Fruit fly (Drosophila melanogaster) whole organism, embryonic: ENCODE data around the gene CG8673.

Source experiments
- Atf6 ChIP-seq: fragments of 200-800 bp; sonication (Bioruptor generic); IDR thresholded peaks from 2 replicates; pipeline ENCODE4 v1.3.6; 2022; ENCODE audit warnings: missing biosample characterization, missing genetic modification characterization
- Awh ChIP-seq: fragments of 200-800 bp; sonication (Bioruptor generic); IDR thresholded peaks from 2 replicates; pipeline ENCODE4, ENCODE4 v1.3.6; 2022; ENCODE audit warnings: missing biosample characterization, missing genetic modification characterization
- CG12236 ChIP-seq: fragments of 200-800 bp; sonication (Bioruptor generic); optimal IDR thresholded peaks from 2 replicates; lab custom pipeline; 2016; ENCODE audit warnings: missing biosample characterization, missing genetic modification characterization
- CG12299 ChIP-seq: fragments of 200-800 bp; sonication (Bioruptor generic); optimal IDR thresholded peaks from 2 replicates; lab custom pipeline; 2018; ENCODE audit warnings: missing biosample characterization, mild to moderate bottlenecking, missing genetic modification characterization
- CG13123 ChIP-seq: fragments of 200-800 bp; sonication (Bioruptor generic); optimal IDR thresholded peaks from 2 replicates; lab custom pipeline; 2016; ENCODE audit warnings: missing biosample characterization, missing genetic modification characterization
- CG14050 ChIP-seq: fragments of 200-800 bp; sonication (Bioruptor generic); IDR thresholded peaks from 3 replicates; pipeline ENCODE4 v1.3.6; 2022; ENCODE audit warnings: missing biosample characterization, missing genetic modification characterization
- CG16863 ChIP-seq: fragments of 200-800 bp; sonication (Bioruptor generic); optimal IDR thresholded peaks from 3 replicates; lab custom pipeline; 2016; ENCODE audit warnings: missing biosample characterization, missing genetic modification characterization
- CG17802 ChIP-seq: fragments of 200-800 bp; sonication (Bioruptor generic); optimal IDR thresholded peaks from 2 replicates; lab custom pipeline; 2018; ENCODE audit warnings: missing biosample characterization, mild to moderate bottlenecking, missing genetic modification characterization, moderate library complexity
- CG17912 ChIP-seq: fragments of 200-800 bp; sonication (Bioruptor generic); optimal IDR thresholded peaks from 2 replicates; lab custom pipeline; 2018; ENCODE audit warnings: missing biosample characterization, mild to moderate bottlenecking, missing genetic modification characterization
- CG1792 ChIP-seq: fragments of 200-800 bp; sonication (Bioruptor generic); optimal IDR thresholded peaks from 2 replicates; lab custom pipeline; 2016; ENCODE audit warnings: missing biosample characterization, missing genetic modification characterization
- CG18011 ChIP-seq: fragments of 200-800 bp; sonication (Bioruptor generic); optimal IDR thresholded peaks from 2 replicates; lab custom pipeline; 2017; ENCODE audit warnings: missing biosample characterization, missing genetic modification characterization, mild to moderate bottlenecking, moderate library complexity, missing genotype
- CG2129 ChIP-seq: fragments of 200-800 bp; sonication (Bioruptor generic); IDR thresholded peaks from 2 replicates; pipeline ENCODE4 v1.3.6; 2022; ENCODE audit warnings: missing biosample characterization, missing genetic modification characterization; ENCODE audit not compliant: partially characterized antibody
- CG30431 ChIP-seq: fragments of 200-800 bp; sonication (Bioruptor generic); optimal IDR thresholded peaks from 2 replicates; lab custom pipeline; 2017; ENCODE audit warnings: missing biosample characterization, missing genetic modification characterization
- CG31441 ChIP-seq: fragments of 200-800 bp; sonication (Bioruptor generic); IDR thresholded peaks from 2 replicates; pipeline ENCODE4 v1.3.6; 2022; ENCODE audit warnings: missing biosample characterization, missing genetic modification characterization
- CG34224 ChIP-seq: fragments of 200-800 bp; sonication (Bioruptor generic); IDR thresholded peaks from 3 replicates; pipeline ENCODE4 v1.3.6; 2022; ENCODE audit warnings: missing biosample characterization, missing genetic modification characterization; ENCODE audit not compliant: partially characterized antibody
- CG6175 ChIP-seq: fragments of 200-800 bp; sonication (Bioruptor generic); IDR thresholded peaks from 3 replicates; pipeline ENCODE4 v1.3.6; 2022; ENCODE audit warnings: missing biosample characterization, missing genetic modification characterization
- CG6689 ChIP-seq: fragments of 200-800 bp; sonication (Bioruptor generic); IDR thresholded peaks from 2 replicates; pipeline ENCODE4 v1.3.6; 2022; ENCODE audit warnings: missing biosample characterization, missing genetic modification characterization
- CG7745 ChIP-seq: fragments of 200-800 bp; sonication (Bioruptor generic); optimal IDR thresholded peaks from 2 replicates; lab custom pipeline; 2018; ENCODE audit warnings: missing biosample characterization, mild to moderate bottlenecking, missing genetic modification characterization, moderate library complexity
- CG7928 ChIP-seq: fragments of 200-800 bp; sonication (Bioruptor generic); optimal IDR thresholded peaks from 2 replicates; lab custom pipeline; 2017; ENCODE audit warnings: missing biosample characterization, mild to moderate bottlenecking, missing genetic modification characterization
- CG8089 ChIP-seq: fragments of 200-800 bp; sonication (Bioruptor generic); optimal IDR thresholded peaks from 3 replicates; lab custom pipeline; 2016; ENCODE audit warnings: missing biosample characterization, missing genetic modification characterization
- CG9797 ChIP-seq: fragments of 200-800 bp; sonication (Bioruptor generic); optimal IDR thresholded peaks from 3 replicates; lab custom pipeline; 2018; ENCODE audit warnings: missing biosample characterization, mild to moderate bottlenecking, missing genetic modification characterization
- CoRest ChIP-seq: fragments of 200-800 bp; sonication (Bioruptor generic); optimal IDR thresholded peaks from 3 replicates; lab custom pipeline; 2018; ENCODE audit warnings: missing biosample characterization, mild to moderate bottlenecking, missing genetic modification characterization, moderate library complexity
- Eip74EF ChIP-seq, 2 experiments: fragments of 200-800 bp in 1 of 2; fragments of >200 bp in 1 of 2; sonication (Bioruptor generic) in 1 of 2; optimal IDR thresholded peaks; 2 replicates each; lab custom pipeline; 2017 to 2019; ENCODE audit warnings: missing biosample characterization in 2 of 2, missing genetic modification characterization in 2 of 2, mild to moderate bottlenecking in 1 of 2, moderate library complexity in 1 of 2
- H15 ChIP-seq: fragments of 200-800 bp; sonication (Bioruptor generic); IDR thresholded peaks from 3 replicates; pipeline ENCODE4 v1.3.6; 2022; ENCODE audit warnings: missing biosample characterization, missing genetic modification characterization
- HLH54F ChIP-seq: fragments of 200-800 bp; sonication (Bioruptor generic); optimal IDR thresholded peaks from 3 replicates; lab custom pipeline; 2016; ENCODE audit warnings: missing biosample characterization, missing genetic modification characterization
- Hmx ChIP-seq: fragments of 200-800 bp; sonication (Bioruptor generic); optimal IDR thresholded peaks from 2 replicates; lab custom pipeline; 2016; ENCODE audit warnings: missing biosample characterization, missing genetic modification characterization
- Lim3 ChIP-seq: fragments of 200-800 bp; sonication (Bioruptor generic); IDR thresholded peaks from 2 replicates; pipeline ENCODE4 v1.3.6; 2022; ENCODE audit warnings: missing biosample characterization, missing genetic modification characterization
- Nf-YA ChIP-seq: fragments of 200-800 bp; sonication (Bioruptor generic); IDR thresholded peaks from 2 replicates; pipeline ENCODE4 v1.3.6; 2022; ENCODE audit warnings: missing biosample characterization, missing genetic modification characterization
- NfI ChIP-seq: fragments of 200-800 bp; sonication (Bioruptor generic); optimal IDR thresholded peaks from 3 replicates; lab custom pipeline; 2018; ENCODE audit warnings: missing biosample characterization, mild to moderate bottlenecking, missing genetic modification characterization, moderate library complexity
- Oaz ChIP-seq: fragments of 200-800 bp; sonication (Bioruptor generic); IDR thresholded peaks from 2 replicates; pipeline ENCODE4 v1.3.6; 2022; ENCODE audit warnings: missing biosample characterization, missing genetic modification characterization
- Pdp1 ChIP-seq, 2 experiments: fragments of 200-800 bp; sonication (Bioruptor generic); optimal IDR thresholded peaks; 3 replicates each; lab custom pipeline; 2016; ENCODE audit warnings: missing biosample characterization in 2 of 2, missing genetic modification characterization in 2 of 2, mild to moderate bottlenecking in 1 of 2, moderate library complexity in 1 of 2
- Six4 ChIP-seq: fragments of 200-800 bp; sonication (Bioruptor generic); optimal IDR thresholded peaks from 2 replicates; lab custom pipeline; 2016; ENCODE audit warnings: missing biosample characterization, missing genetic modification characterization
- Vsx1 ChIP-seq: fragments of 200-800 bp; sonication (Bioruptor generic); optimal IDR thresholded peaks from 2 replicates; lab custom pipeline; 2017; ENCODE audit warnings: missing biosample characterization, mild to moderate bottlenecking, missing genetic modification characterization, missing genetic modification reagents
- ase ChIP-seq: fragments of 200-800 bp; sonication (Bioruptor generic); IDR thresholded peaks from 3 replicates; pipeline ENCODE4 v1.3.6; 2022; ENCODE audit warnings: missing biosample characterization, missing genetic modification characterization
- bcd ChIP-seq: fragments of 200-800 bp; sonication (Bioruptor generic); optimal IDR thresholded peaks from 2 replicates; lab custom pipeline; 2017; ENCODE audit warnings: missing biosample characterization, mild to moderate bottlenecking, missing genetic modification characterization
- dan ChIP-seq: fragments of 200-800 bp; sonication (Bioruptor generic); IDR thresholded peaks from 2 replicates; pipeline ENCODE4 v1.3.6; 2022; ENCODE audit warnings: missing biosample characterization, missing genetic modification characterization
- dimm ChIP-seq: fragments of 200-800 bp; sonication (Bioruptor generic); IDR thresholded peaks from 2 replicates; pipeline ENCODE4 v1.3.6; 2022; ENCODE audit warnings: missing biosample characterization, missing genetic modification characterization
- esg ChIP-seq: fragments of 200-800 bp; sonication (Bioruptor generic); conservative IDR thresholded peaks from 2 replicates; pipeline ENCODE4 v1.3.6; 2022; ENCODE audit warnings: missing biosample characterization, missing genetic modification characterization
- fu2 ChIP-seq: fragments of 200-800 bp; sonication (Bioruptor generic); optimal IDR thresholded peaks from 2 replicates; lab custom pipeline; 2016; ENCODE audit warnings: missing biosample characterization, missing genetic modification characterization
- gro ChIP-seq: fragments of 200-800 bp; sonication (Bioruptor generic); optimal IDR thresholded peaks from 2 replicates; lab custom pipeline; 2016; ENCODE audit warnings: missing biosample characterization, missing genetic modification characterization
- insv ChIP-seq, 2 experiments: fragments of 200-800 bp; sonication (Bioruptor generic); optimal IDR thresholded peaks; 3 replicates each; lab custom pipeline; 2016 to 2018; ENCODE audit warnings: missing biosample characterization in 2 of 2, missing genetic modification characterization in 2 of 2
- jing ChIP-seq: fragments of 200-800 bp; sonication (Bioruptor generic); optimal IDR thresholded peaks from 2 replicates; lab custom pipeline; 2018; ENCODE audit warnings: missing biosample characterization, mild to moderate bottlenecking, missing genetic modification characterization
- jumu ChIP-seq: fragments of 200-800 bp; sonication (Bioruptor generic); optimal IDR thresholded peaks from 3 replicates; lab custom pipeline; 2016; ENCODE audit warnings: missing biosample characterization, missing genetic modification characterization
- lab ChIP-seq: fragments of 200-800 bp; sonication (Bioruptor generic); optimal IDR thresholded peaks from 3 replicates; lab custom pipeline; 2017; ENCODE audit warnings: missing biosample characterization, missing genetic modification characterization, mild to moderate bottlenecking, moderate library complexity, missing genetic modification reagents
- nom ChIP-seq: fragments of 200-800 bp; sonication (Bioruptor generic); optimal IDR thresholded peaks from 2 replicates; lab custom pipeline; 2017; ENCODE audit warnings: missing biosample characterization, missing genetic modification characterization, mild to moderate bottlenecking, moderate library complexity, missing genetic modification reagents
- ranshi ChIP-seq: fragments of 200-800 bp; sonication (Bioruptor generic); IDR thresholded peaks from 2 replicates; pipeline ENCODE4 v1.3.6; 2022; ENCODE audit warnings: missing biosample characterization, missing genetic modification characterization
- rib ChIP-seq: fragments of 200-800 bp; sonication (Bioruptor generic); IDR thresholded peaks from 2 replicates; pipeline ENCODE4 v1.3.6; 2022; ENCODE audit warnings: missing biosample characterization, missing genetic modification characterization
- sens ChIP-seq: fragments of 200-800 bp; sonication (Bioruptor generic); peaks from one replicate; lab custom pipeline; 2016; ENCODE audit warnings: missing biosample characterization, missing genetic modification characterization
- so ChIP-seq: fragments of 200-800 bp; sonication (Bioruptor generic); IDR thresholded peaks from 3 replicates; pipeline ENCODE4 v1.3.6; 2022; ENCODE audit warnings: missing biosample characterization, missing genetic modification characterization
- sr ChIP-seq: fragments of 200-800 bp; sonication (Bioruptor generic); IDR thresholded peaks from 3 replicates; pipeline ENCODE4 v1.3.6; 2022; ENCODE audit warnings: missing biosample characterization, missing genetic modification characterization
- sug ChIP-seq: fragments of 200-800 bp; optimal IDR thresholded peaks from 2 replicates; lab custom pipeline; 2019; ENCODE audit warnings: missing biosample characterization, mild to moderate bottlenecking, missing genetic modification characterization, moderate library complexity
- wek ChIP-seq: fragments of 200-800 bp; sonication (Bioruptor generic); optimal IDR thresholded peaks from 3 replicates; lab custom pipeline; 2018; ENCODE audit warnings: missing biosample characterization, mild to moderate bottlenecking, missing genetic modification characterization, moderate library complexity

The CG8673 gene

DNA sequence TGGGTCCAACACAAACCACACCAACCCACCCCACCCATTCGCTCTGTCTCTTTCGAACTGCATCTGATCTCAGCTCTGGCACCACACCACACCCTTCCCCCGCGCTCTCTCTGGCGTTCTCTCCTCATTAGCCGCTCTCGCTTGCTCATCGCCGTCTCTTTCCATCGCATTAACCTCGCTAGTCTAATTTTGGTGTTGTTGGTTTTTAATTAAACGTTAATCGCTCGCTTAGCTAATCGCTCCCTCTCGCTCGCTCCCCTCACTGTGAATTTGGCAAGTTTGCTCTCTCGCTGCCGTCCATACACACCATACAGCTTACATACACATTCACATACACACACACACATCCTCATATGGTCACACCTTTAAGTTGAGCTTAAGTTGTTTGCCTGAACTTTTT lies 20.0 kb upstream of the CG8673 start (continued):
- no peak for TF ChIP-seq CG2129 (GFP tag; lab: Robert Waterston, UW)
- TF ChIP-seq gro (GFP tag; lab: Kevin White, UChicago), result peak; percentile 7
- no peak for TF ChIP-seq dan (GFP tag; lab: Robert Waterston, UW)
- no peak for TF ChIP-seq CG31441
- TF ChIP-seq NfI (GFP tag; lab: Kevin White, UChicago), result no peak
- TF ChIP-seq Pdp1 (GFP tag; optimal IDR thresholded peaks at IDR 0.05; lab: Kevin White, UChicago), result peak in 1 of 2 experiments; percentile 35
- 0 out of 2 replicates have a peak, but pooled peaks have one; percentile 21 for TF ChIP-seq Atf6
- TF ChIP-seq CoRest (tag; lab: Kevin White, UChicago), result no peak
- no peak for TF ChIP-seq CG6175 (GFP tag; lab: Robert Waterston, UW)
- no peak for TF ChIP-seq CG13123
- TF ChIP-seq CG6689, result no peak
- TF ChIP-seq Vsx1 (GFP tag; lab: Kevin White, UChicago), result peak; percentile 99
- no peak for TF ChIP-seq Hmx (GFP tag; lab: Kevin White, UChicago)
- no peak for TF ChIP-seq H15 (GFP tag; lab: Robert Waterston, UW)
- no peak for TF ChIP-seq CG30431 (GFP tag; lab: Kevin White, UChicago)
- no peak for TF ChIP-seq CG1792 (GFP tag; lab: Kevin White, UChicago)
- TF ChIP-seq CG17802 (tag; lab: Kevin White, UChicago), result no peak
- TF ChIP-seq ase (GFP tag; lab: Robert Waterston, UW), result no peak
- no peak for TF ChIP-seq lab (GFP tag; lab: Kevin White, UChicago)
- no peak for TF ChIP-seq nom (GFP tag; lab: Kevin White, UChicago)
- TF ChIP-seq bcd, result no peak
- TF ChIP-seq CG8089, result no peak
- TF ChIP-seq CG7745 (tag; lab: Kevin White, UChicago), result peak; percentile 50
- peak in 1 of 2 experiments; percentile 11 for TF ChIP-seq Eip74EF (GFP tag; optimal IDR thresholded peaks at IDR 0.05; lab: Kevin White, UChicago)
- no peak for TF ChIP-seq dimm (GFP tag; lab: Robert Waterston, UW)
- peak; percentile 60 for TF ChIP-seq rib (GFP tag; lab: Robert Waterston, UW)
- peak; percentile 41 for TF ChIP-seq sens (GFP tag; lab: Kevin White, UChicago)
- TF ChIP-seq HLH54F, result no peak
- TF ChIP-seq wek (GFP tag; lab: Kevin White, UChicago), result peak; percentile 5
- no peak for TF ChIP-seq CG12236 (GFP tag; lab: Kevin White, UChicago)
- no peak for TF ChIP-seq so
- no peak for TF ChIP-seq sug (tag; lab: Kevin White, UChicago)
- no peak for TF ChIP-seq Nf-YA (GFP tag; lab: Robert Waterston, UW)
- no peak for TF ChIP-seq fu2 (GFP tag; lab: Kevin White, UChicago)
- no peak for TF ChIP-seq CG17912 (GFP tag; lab: Kevin White, UChicago)
- TF ChIP-seq Awh (GFP tag; lab: Robert Waterston, UW), result peak; percentile 92
- TF ChIP-seq Six4, result no peak
- no peak for TF ChIP-seq CG7928 (GFP tag; lab: Kevin White, UChicago)
- no peak for TF ChIP-seq Lim3 (GFP tag; lab: Robert Waterston, UW)
- TF ChIP-seq jing (GFP tag; lab: Kevin White, UChicago), result no peak
- no peak for TF ChIP-seq CG34224 (GFP tag; lab: Robert Waterston, UW)
- no peak for TF ChIP-seq Oaz (GFP tag; lab: Robert Waterston, UW)
- no peak for TF ChIP-seq insv (GFP tag; optimal IDR thresholded peaks at IDR 0.05; lab: Kevin White, UChicago)
- TF ChIP-seq sr (GFP tag; lab: Robert Waterston, UW), result no peak
- no peak for TF ChIP-seq jumu
- TF ChIP-seq CG12299 (tag; lab: Kevin White, UChicago), result no peak
- no peak for TF ChIP-seq CG14050 (GFP tag; lab: Robert Waterston, UW)
- no peak for TF ChIP-seq esg (GFP tag; lab: Robert Waterston, UW)
- no peak for TF ChIP-seq CG16863 (GFP tag; lab: Kevin White, UChicago)
- no peak for TF ChIP-seq ranshi
- TF ChIP-seq CG9797 (GFP tag; lab: Kevin White, UChicago), result no peak
- TF ChIP-seq CG18011, result no peak
